Fruit fly (Drosophila melanogaster) whole organism, embryonic: Measurements from ENCODE around the gene Cby.
A peak's percentile ranks its signal among the peaks of the same experiment; 100 is the strongest.

ENCODE experiments used
- CG11085 ChIP-seq: fragments of 200-800 bp; sonication (Bioruptor generic); IDR thresholded peaks from 2 replicates; pipeline ENCODE4 v1.3.6; 2022; ENCODE audit warnings: missing biosample characterization, missing genetic modification characterization
- CG11093 ChIP-seq: fragments of 200-800 bp; sonication (Bioruptor generic); IDR thresholded peaks from 3 replicates; pipeline ENCODE4 v1.3.6; 2022; ENCODE audit warnings: missing biosample characterization, missing genetic modification characterization
- CG11398 ChIP-seq: fragments of 200-800 bp; sonication (Bioruptor generic); optimal IDR thresholded peaks from 2 replicates; lab custom pipeline; 2016; ENCODE audit warnings: missing biosample characterization, missing genetic modification characterization
- CG11560 ChIP-seq: fragments of 200-800 bp; sonication (Bioruptor generic); IDR thresholded peaks from 3 replicates; pipeline ENCODE4 v1.3.6; 2022; ENCODE audit warnings: missing biosample characterization, missing genetic modification characterization
- CG14014 ChIP-seq: fragments of 200-800 bp; sonication (Bioruptor generic); IDR thresholded peaks from 2 replicates; pipeline ENCODE4 v1.3.6; 2022; ENCODE audit warnings: missing biosample characterization, missing genetic modification characterization
- CG14667 ChIP-seq: fragments of 200-800 bp; sonication (Bioruptor generic); IDR thresholded peaks from 2 replicates; pipeline ENCODE4 v1.3.6; 2022; ENCODE audit warnings: missing biosample characterization, missing genetic modification characterization
- CG14710 ChIP-seq: fragments of 200-800 bp; sonication (Bioruptor generic); optimal IDR thresholded peaks from 3 replicates; lab custom pipeline; 2019; ENCODE audit warnings: missing biosample characterization, mild to moderate bottlenecking, missing genetic modification characterization, moderate library complexity
- CG15073 ChIP-seq: fragments of 200-800 bp; sonication (Bioruptor generic); optimal IDR thresholded peaks from 2 replicates; lab custom pipeline; 2016; ENCODE audit warnings: missing biosample characterization, missing genetic modification characterization
- CG17361 ChIP-seq: fragments of 200-800 bp; sonication (Bioruptor generic); IDR thresholded peaks from 3 replicates; pipeline ENCODE4 v1.3.6; 2022; ENCODE audit warnings: missing biosample characterization, missing genetic modification characterization
- CG18764 ChIP-seq: fragments of 200-800 bp; sonication (Bioruptor generic); optimal IDR thresholded peaks from 3 replicates; lab custom pipeline; 2016; ENCODE audit warnings: missing biosample characterization, missing genetic modification characterization
- CG3281 ChIP-seq: fragments of 200-800 bp; sonication (Bioruptor generic); optimal IDR thresholded peaks from 3 replicates; lab custom pipeline; 2017; ENCODE audit warnings: missing biosample characterization, mild to moderate bottlenecking, missing genetic modification characterization
- CG34224 ChIP-seq: fragments of 200-800 bp; sonication (Bioruptor generic); IDR thresholded peaks from 3 replicates; pipeline ENCODE4 v1.3.6; 2022; ENCODE audit warnings: missing biosample characterization, missing genetic modification characterization; ENCODE audit not compliant: partially characterized antibody
- CG3847 ChIP-seq: fragments of 200-800 bp; sonication (Bioruptor generic); IDR thresholded peaks from 2 replicates; pipeline ENCODE4 v1.3.6; 2022; ENCODE audit warnings: missing biosample characterization, missing genetic modification characterization
- CG4854 ChIP-seq: fragments of 200-800 bp; sonication (Bioruptor generic); optimal IDR thresholded peaks from 2 replicates; lab custom pipeline; 2016; ENCODE audit warnings: missing biosample characterization, missing genetic modification characterization, inconsistent platforms
- CG7839 ChIP-seq: fragments of 200-800 bp; sonication (Bioruptor generic); optimal IDR thresholded peaks from 3 replicates; lab custom pipeline; 2018; ENCODE audit warnings: missing biosample characterization, mild to moderate bottlenecking, missing genetic modification characterization, moderate library complexity
- CG7987 ChIP-seq: fragments of 200-800 bp; sonication (Bioruptor generic); optimal IDR thresholded peaks from 2 replicates; lab custom pipeline; 2018; ENCODE audit warnings: missing biosample characterization, mild to moderate bottlenecking, missing genetic modification characterization, moderate library complexity
- CG8765 ChIP-seq: fragments of 200-800 bp; sonication (Bioruptor generic); IDR thresholded peaks from 2 replicates; pipeline ENCODE4 v1.3.6; 2022; ENCODE audit warnings: missing biosample characterization, missing genetic modification characterization
- CG9437 ChIP-seq: fragments of 200-800 bp; sonication (Bioruptor generic); optimal IDR thresholded peaks from 2 replicates; lab custom pipeline; 2018; ENCODE audit warnings: missing biosample characterization, mild to moderate bottlenecking, missing genetic modification characterization
- CHES-1-like ChIP-seq: fragments of 200-800 bp; sonication (Bioruptor generic); optimal IDR thresholded peaks from 2 replicates; lab custom pipeline; 2016; ENCODE audit warnings: missing biosample characterization, missing genetic modification characterization
- HmgZ ChIP-seq: fragments of 200-800 bp; sonication (Bioruptor generic); optimal IDR thresholded peaks from 2 replicates; lab custom pipeline; 2018; ENCODE audit warnings: missing biosample characterization, mild to moderate bottlenecking, missing genetic modification characterization
- Hmr ChIP-seq: fragments of 200-800 bp; sonication (Bioruptor generic); optimal IDR thresholded peaks from 3 replicates; lab custom pipeline; 2017; ENCODE audit warnings: mild to moderate bottlenecking, missing biosample characterization, missing genetic modification reagents, missing genetic modification characterization
- Hmx ChIP-seq: fragments of 200-800 bp; sonication (Bioruptor generic); optimal IDR thresholded peaks from 2 replicates; lab custom pipeline; 2016; ENCODE audit warnings: missing biosample characterization, missing genetic modification characterization
- MESR4 ChIP-seq: fragments of 200-800 bp; sonication (Bioruptor generic); optimal IDR thresholded peaks from 2 replicates; lab custom pipeline; 2018; ENCODE audit warnings: missing biosample characterization, mild to moderate bottlenecking, missing genetic modification characterization, moderate library complexity
- Rfx ChIP-seq: fragments of 200-800 bp; sonication (Bioruptor generic); IDR thresholded peaks from 2 replicates; pipeline ENCODE4 v1.3.6; 2022; ENCODE audit warnings: missing biosample characterization, missing genetic modification characterization
- Rx ChIP-seq: fragments of 200-800 bp; sonication (Bioruptor generic); IDR thresholded peaks from 2 replicates; pipeline ENCODE4 v1.3.6; 2022; ENCODE audit warnings: missing biosample characterization, missing genetic modification characterization
- bab2 ChIP-seq: fragments of 200-800 bp; sonication (Bioruptor generic); optimal IDR thresholded peaks from 2 replicates; lab custom pipeline; 2016; ENCODE audit warnings: missing biosample characterization, missing genetic modification characterization
- chif ChIP-seq, 2 experiments: fragments of 200-800 bp; sonication (Bioruptor generic); optimal IDR thresholded peaks; 3 replicates each; lab custom pipeline; 2016; ENCODE audit warnings: missing biosample characterization in 2 of 2, missing genetic modification characterization in 2 of 2
- chinmo ChIP-seq: fragments of 200-800 bp; sonication (Bioruptor generic); IDR thresholded peaks from 4 replicates; pipeline ENCODE4 v1.3.6; 2022; ENCODE audit warnings: missing biosample characterization, missing genetic modification characterization; ENCODE audit not compliant: partially characterized antibody
- corto ChIP-seq: fragments of 200-800 bp; sonication (Bioruptor generic); optimal IDR thresholded peaks from 2 replicates; lab custom pipeline; 2016; ENCODE audit warnings: missing biosample characterization, mild to moderate bottlenecking, missing genetic modification characterization, moderate library complexity
- dpn ChIP-seq, 2 experiments: fragments of 200-800 bp; sonication (Bioruptor generic); optimal IDR thresholded peaks; 3 replicates each; lab custom pipeline; 2016; ENCODE audit warnings: missing biosample characterization in 2 of 2, missing genetic modification characterization in 2 of 2
- gem ChIP-seq: fragments of 200-800 bp; sonication (Bioruptor generic); optimal IDR thresholded peaks from 2 replicates; lab custom pipeline; 2019; ENCODE audit warnings: missing biosample characterization, mild to moderate bottlenecking, missing genetic modification characterization, moderate library complexity
- gfzf ChIP-seq: fragments of 200-800 bp; sonication (Bioruptor generic); optimal IDR thresholded peaks from 2 replicates; lab custom pipeline; 2016; ENCODE audit warnings: missing biosample characterization, mild to moderate bottlenecking, missing genetic modification characterization, moderate library complexity
- gt ChIP-seq: fragments of 200-800 bp; sonication (Bioruptor generic); IDR thresholded peaks from 2 replicates; pipeline ENCODE4 v1.3.6; 2022; ENCODE audit warnings: missing biosample characterization, missing genetic modification characterization
- ham ChIP-seq: fragments of 200-800 bp; sonication (Bioruptor generic); IDR thresholded peaks from 2 replicates; pipeline ENCODE4 v1.3.6; 2022; ENCODE audit warnings: missing biosample characterization, missing genetic modification characterization
- inv ChIP-seq: fragments of 200-800 bp; sonication (Bioruptor generic); IDR thresholded peaks from 2 replicates; pipeline ENCODE4 v1.3.6; 2022; ENCODE audit warnings: missing biosample characterization, missing genetic modification characterization; ENCODE audit not compliant: partially characterized antibody
- lmd ChIP-seq: fragments of 200-800 bp; sonication (Bioruptor generic); IDR thresholded peaks from 2 replicates; pipeline ENCODE4 v1.3.6; 2022; ENCODE audit warnings: missing biosample characterization, missing genetic modification characterization
- nerfin-1 ChIP-seq: fragments of 200-800 bp; sonication (Bioruptor generic); optimal IDR thresholded peaks from 3 replicates; lab custom pipeline; 2019; ENCODE audit warnings: missing biosample characterization, mild to moderate bottlenecking, missing genetic modification characterization, moderate library complexity
- nmo ChIP-seq: fragments of 200-800 bp; sonication (Bioruptor generic); optimal IDR thresholded peaks from 2 replicates; lab custom pipeline; 2018; ENCODE audit warnings: missing biosample characterization, mild to moderate bottlenecking, missing genetic modification characterization, moderate library complexity
- nom ChIP-seq: fragments of 200-800 bp; sonication (Bioruptor generic); optimal IDR thresholded peaks from 2 replicates; lab custom pipeline; 2017; ENCODE audit warnings: missing biosample characterization, missing genetic modification characterization, mild to moderate bottlenecking, moderate library complexity, missing genetic modification reagents
- onecut ChIP-seq: fragments of 200-800 bp; sonication (Bioruptor generic); IDR thresholded peaks from 2 replicates; pipeline ENCODE4 v1.3.6; 2022; ENCODE audit warnings: missing biosample characterization, missing genetic modification characterization
- scrt ChIP-seq: fragments of 200-800 bp; sonication (Bioruptor generic); optimal IDR thresholded peaks from 2 replicates; lab custom pipeline; 2018; ENCODE audit warnings: missing biosample characterization, mild to moderate bottlenecking, missing genetic modification characterization, moderate library complexity
- slbo ChIP-seq: fragments of 200-800 bp; sonication (Bioruptor generic); IDR thresholded peaks from 2 replicates; pipeline ENCODE4 v1.3.6; 2022; ENCODE audit warnings: missing biosample characterization, missing genetic modification characterization
- sna ChIP-seq: fragments of 200-800 bp; sonication (Bioruptor generic); IDR thresholded peaks from 2 replicates; pipeline ENCODE4 v1.3.6; 2022; ENCODE audit warnings: missing biosample characterization, missing genetic modification characterization; ENCODE audit not compliant: partially characterized antibody
- tgo ChIP-seq: fragments of 200-800 bp; sonication (Bioruptor generic); IDR thresholded peaks from 3 replicates; pipeline ENCODE4 v1.3.6; 2022; ENCODE audit warnings: missing biosample characterization, missing genetic modification characterization
- tna ChIP-seq: fragments of 200-800 bp; sonication (Bioruptor generic); IDR thresholded peaks from 2 replicates; pipeline ENCODE4 v1.3.6; 2022; ENCODE audit warnings: missing biosample characterization, missing genetic modification characterization; ENCODE audit not compliant: partially characterized antibody
- tx ChIP-seq: fragments of 200-800 bp; sonication (Bioruptor generic); optimal IDR thresholded peaks from 2 replicates; lab custom pipeline; 2016; ENCODE audit warnings: missing biosample characterization, missing genetic modification characterization
- zen ChIP-seq: fragments of 200-800 bp; sonication (Bioruptor generic); optimal IDR thresholded peaks from 3 replicates; lab custom pipeline; 2018; ENCODE audit warnings: missing biosample characterization, mild to moderate bottlenecking, missing genetic modification characterization, moderate library complexity
- zfh2 ChIP-seq: fragments of 200-800 bp; sonication (Bioruptor generic); optimal IDR thresholded peaks from 2 replicates; lab custom pipeline; 2016; ENCODE audit warnings: missing biosample characterization, missing genetic modification characterization

Gene Cby

DNA sequence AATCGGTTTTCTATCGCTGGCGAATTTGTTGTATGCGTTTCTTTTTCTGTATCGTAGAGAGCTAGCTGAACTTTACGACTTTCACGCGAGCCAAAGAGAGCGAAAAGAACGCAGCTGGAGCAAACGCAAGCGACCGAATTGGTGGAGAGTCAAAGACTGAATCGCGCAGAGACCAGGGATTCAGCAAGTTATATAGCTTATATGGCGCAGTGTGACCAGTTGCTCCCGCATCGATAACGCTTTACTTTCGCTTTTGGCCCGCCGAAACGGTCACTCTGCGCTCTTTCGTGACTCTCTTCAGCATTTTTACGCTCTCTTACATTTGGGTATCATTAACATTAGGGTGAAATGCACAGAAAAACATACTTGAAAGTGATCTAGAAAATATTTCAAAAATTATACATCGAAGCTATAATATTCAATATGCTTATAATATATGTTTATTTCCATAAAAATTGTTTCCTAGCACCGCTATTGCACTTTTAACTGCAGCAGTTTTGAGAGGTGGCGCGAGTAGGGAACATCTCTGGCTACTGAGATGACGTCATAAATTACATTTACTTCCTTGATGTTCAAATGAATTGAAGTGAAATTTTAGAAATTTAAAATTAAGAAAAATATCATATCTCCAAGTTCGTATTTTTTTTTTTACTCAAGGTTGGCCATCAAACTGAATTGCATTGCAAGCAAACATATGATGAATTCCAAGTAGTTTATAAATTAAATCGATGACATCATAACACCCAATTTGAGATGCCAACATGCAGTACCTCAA lies 11.5 kb upstream of the Cby start, which contains the start of gene glec (continued):
- TF ChIP-seq CG11398 (GFP tag; lab: Kevin White, UChicago) (no peak), CG7987 (GFP tag; lab: Kevin White, UChicago) (peak; percentile 61), CG9437 (GFP tag; lab: Kevin White, UChicago) (peak; percentile 25), CG11093 (GFP tag; lab: Robert Waterston, UW) (no peak), CG34224 (peak; percentile 47; the same call in 1 of the 3 replicates), CG7839 (tag; lab: Kevin White, UChicago) (peak; percentile 32), zfh2 (GFP tag; lab: Kevin White, UChicago) (no peak), CG14014 (GFP tag; lab: Robert Waterston, UW) (peak; percentile 44; the same call in 1 of the 2 replicates), HmgZ (tag; lab: Kevin White, UChicago) (peak; percentile 65), CG15073 (no peak), Rx (GFP tag; lab: Robert Waterston, UW) (peak; percentile 41; the same call in 1 of the 2 replicates), Hmx (GFP tag; lab: Kevin White, UChicago) (peak; percentile 65), inv (GFP tag; lab: Robert Waterston, UW) (peak; percentile 19; the same call in 1 of the 2 replicates), tna (peak; percentile 48; the same call in 1 of the 2 replicates), tx (GFP tag; lab: Kevin White, UChicago) (no peak), dpn (GFP tag; optimal IDR thresholded peaks at IDR 0.05; lab: Kevin White, UChicago) (peak; percentile 19 to 31), zen (tag; lab: Kevin White, UChicago) (peak; percentile 5), CG11560 (tag; lab: Robert Waterston, UW) (no peak), tgo (GFP tag; lab: Robert Waterston, UW) (0 out of 3 replicates have a peak, but pooled peaks have one; percentile 31), slbo (GFP tag; lab: Robert Waterston, UW) (peak; percentile 46; the same call in 1 of the 2 replicates), CG3847 (GFP tag; lab: Robert Waterston, UW) (peak; percentile 28; the same call in 1 of the 2 replicates), Rfx (GFP tag; lab: Robert Waterston, UW) (peak; percentile 34; the same call in 1 of the 2 replicates), scrt (peak; percentile 21), lmd (GFP tag; lab: Robert Waterston, UW) (no peak; the same call in 1 of the 2 replicates), onecut (peak; percentile 62), CG18764 (GFP tag; lab: Kevin White, UChicago) (no peak), ham (GFP tag; lab: Robert Waterston, UW) (no peak), CG3281 (GFP tag; lab: Kevin White, UChicago) (peak; percentile 6), corto (GFP tag; lab: Kevin White, UChicago) (peak; percentile 62), nmo (peak; percentile 45), chinmo (GFP tag; lab: Robert Waterston, UW) (peak; percentile 91), gem (peak; percentile 66), CG11085 (0 out of 2 replicates have a peak, but pooled peaks have one; percentile 11), nerfin-1 (tag; lab: Kevin White, UChicago) (no peak), sna (GFP tag; lab: Robert Waterston, UW) (peak; percentile 36; the same call in 1 of the 2 replicates), CHES-1-like (GFP tag; lab: Kevin White, UChicago) (peak; percentile 1), nom (GFP tag; lab: Kevin White, UChicago) (peak; percentile 46), CG8765 (GFP tag; lab: Robert Waterston, UW) (no peak), MESR4 (GFP tag; lab: Kevin White, UChicago) (peak; percentile 22), CG4854 (no peak), bab2 (GFP tag; lab: Kevin White, UChicago) (no peak), chif (GFP tag; optimal IDR thresholded peaks at IDR 0.05; lab: Kevin White, UChicago) (no peak), CG17361 (GFP tag; lab: Robert Waterston, UW) (peak; percentile 70; the same call in 2 of the 3 replicates), CG14667 (GFP tag; lab: Robert Waterston, UW) (no peak), gt (GFP tag; lab: Robert Waterston, UW) (no peak), gfzf (GFP tag; lab: Kevin White, UChicago) (peak; percentile 92), CG14710 (tag; lab: Kevin White, UChicago) (peak; percentile 6), Hmr (GFP tag; lab: Kevin White, UChicago) (peak; percentile 61)
